Worm (Caenorhabditis elegans) whole organism, young adult: ENCODE results near the gene chca-1.

ENCODE experiments used
- B0035.1 ChIP-seq: sonication (generic microtip); optimal IDR thresholded peaks from 2 replicates; lab custom pipeline; 2016; ENCODE audit warnings: missing genetic modification characterization, mild to moderate bottlenecking, missing compliant biosample characterization, missing genotype, missing genetic modification reagents
- B0336.3 ChIP-seq: fragments of 200-800 bp; sonication (Bioruptor generic); IDR thresholded peaks from 2 replicates; pipeline ENCODE4 v1.3.6; 2022; ENCODE audit warnings: missing genetic modification characterization, missing compliant biosample characterization
- C17E4.6 ChIP-seq: fragments of 200-800 bp; sonication (Bioruptor generic); IDR thresholded peaks from 2 replicates; pipeline ENCODE4 v1.3.6; 2022; ENCODE audit warnings: missing genetic modification reagents, missing genetic modification characterization, missing compliant biosample characterization
- Y67H2A.10 ChIP-seq: fragments of 200-800 bp; sonication (Bioruptor generic); conservative IDR thresholded peaks from 2 replicates; pipeline ENCODE4 v1.3.6; 2022; ENCODE audit warnings: missing genetic modification reagents, missing genetic modification characterization, missing compliant biosample characterization
- ama-1 ChIP-seq, 3 experiments: fragments of 150-350 bp in 1 of 3; sonication (generic microtip) in 2 of 3; optimal IDR thresholded peaks; 2 replicates each; lab custom pipeline; 2014 to 2018; ENCODE audit warnings: missing biosample characterization in 2 of 3, missing genetic modification characterization in 2 of 3, missing genetic modification reagents in 2 of 3
- dpff-1 ChIP-seq: sonication (generic microtip); optimal IDR thresholded peaks from 2 replicates; lab custom pipeline; 2017; ENCODE audit warnings: mild to moderate bottlenecking, missing genetic modification characterization, missing compliant biosample characterization
- dpl-1 ChIP-seq: fragments of 150-350 bp; optimal IDR thresholded peaks from 2 replicates; lab custom pipeline; 2014; ENCODE audit warnings: missing biosample characterization, missing genetic modification reagents, missing genetic modification characterization
- efl-1 ChIP-seq: fragments of 150-350 bp; optimal IDR thresholded peaks from 2 replicates; lab custom pipeline; 2014; ENCODE audit warnings: missing biosample characterization, missing genetic modification reagents, missing genetic modification characterization
- ekl-4 ChIP-seq: fragments of 200-800 bp; sonication (Bioruptor generic); IDR thresholded peaks from 2 replicates; pipeline ENCODE4 v1.3.6; 2022; ENCODE audit warnings: missing genetic modification reagents, missing genetic modification characterization, missing compliant biosample characterization
- ets-4 ChIP-seq: fragments of 200-800 bp; sonication (Bioruptor generic); optimal IDR thresholded peaks from 2 replicates; lab custom pipeline; 2018; ENCODE audit warnings: mild to moderate bottlenecking, missing genetic modification characterization, missing compliant biosample characterization
- nfya-2 ChIP-seq: fragments of 200-800 bp; sonication (Bioruptor generic); IDR thresholded peaks from 2 replicates; pipeline ENCODE4 v1.3.6; 2022; ENCODE audit warnings: missing genetic modification reagents, missing genetic modification characterization, missing compliant biosample characterization
- nfyb-1 ChIP-seq: fragments of 200-800 bp; sonication (Bioruptor generic); IDR thresholded peaks from 2 replicates; pipeline ENCODE4 v1.3.6; 2022; ENCODE audit warnings: missing genetic modification reagents, missing genetic modification characterization, missing compliant biosample characterization
- snpc-4 ChIP-seq, 5 experiments: fragments of 150-350 bp in 1 of 5; sonication (generic microtip) in 4 of 5; optimal IDR thresholded peaks; 2 replicates each; lab custom pipeline; 2014 to 2018; ENCODE audit warnings: missing genetic modification characterization in 5 of 5, missing biosample characterization in 3 of 5, antibody characterized with exemption in 2 of 5, mild to moderate bottlenecking in 2 of 5, missing compliant biosample characterization in 2 of 5, missing genotype in 2 of 5, moderate library complexity in 2 of 5, missing genetic modification reagents in 1 of 5
- xnd-1 ChIP-seq: sonication (generic microtip); optimal IDR thresholded peaks from 2 replicates; lab custom pipeline; 2016; ENCODE audit warnings: missing genotype, missing genetic modification reagents, missing genetic modification characterization, missing compliant biosample characterization

- no peak for TF ChIP-seq B0035.1 (tag; lab: Kevin White, UChicago)
- no peak for TF ChIP-seq nfya-2
- no peak for TF ChIP-seq Y67H2A.10 (GFP tag; lab: Robert Waterston, UW)
- no peak for TF ChIP-seq dpff-1 (tag; lab: Kevin White, UChicago)
- TF ChIP-seq dpl-1 (GFP tag; lab: Kevin White, UChicago): no peak
- TF ChIP-seq B0336.3 (GFP tag; lab: Robert Waterston, UW): no peak
- TF ChIP-seq snpc-4 (GFP tag; optimal IDR thresholded peaks at IDR 0.05; lab: Kevin White, UChicago): no peak
- no peak for TF ChIP-seq snpc-4 (tag; optimal IDR thresholded peaks at IDR 0.05; lab: Kevin White, UChicago)
- TF ChIP-seq efl-1: no peak
- no peak for TF ChIP-seq C17E4.6 (GFP tag; lab: Robert Waterston, UW)
- TF ChIP-seq xnd-1 (tag; lab: Kevin White, UChicago): no peak
- no peak for TF ChIP-seq ekl-4
- TF ChIP-seq ama-1 (optimal IDR thresholded peaks at IDR 0.05; lab: Kevin White, UChicago): no peak
- no peak for TF ChIP-seq ama-1 (GFP tag; optimal IDR thresholded peaks at IDR 0.05; lab: Kevin White, UChicago)
- no peak for TF ChIP-seq nfyb-1 (GFP tag; lab: Robert Waterston, UW)
- no peak for TF ChIP-seq ets-4 (GFP tag; lab: Kevin White, UChicago)
These were observed 33.2 kb upstream of the chca-1 start for ce11 chrIV:9618015-9618414.
